Worm (Caenorhabditis elegans) whole organism, late embryonic: Measurements from ENCODE around the gene fbxa-51.

Experiments used
- C38D4.7 ChIP-seq: fragments of 200-800 bp; sonication (Bioruptor generic); optimal IDR thresholded peaks from 2 replicates; lab custom pipeline; 2018; ENCODE audit warnings: mild to moderate bottlenecking, missing genetic modification characterization, moderate library complexity, missing compliant biosample characterization
- F13H6.1 ChIP-seq: sonication (generic microtip); optimal IDR thresholded peaks from 2 replicates; lab custom pipeline; 2016; ENCODE audit warnings: missing genetic modification characterization, missing compliant biosample characterization
- K02D7.2 ChIP-seq: sonication (generic microtip); optimal IDR thresholded peaks from 2 replicates; lab custom pipeline; 2017; ENCODE audit warnings: mild to moderate bottlenecking, missing genetic modification characterization, missing compliant biosample characterization
- Y22D7AL.16 ChIP-seq: sonication (generic microtip); optimal IDR thresholded peaks from 2 replicates; lab custom pipeline; 2016; ENCODE audit warnings: missing genetic modification characterization, missing compliant biosample characterization
- ceh-18 ChIP-seq: sonication (generic microtip); optimal IDR thresholded peaks from 2 replicates; lab custom pipeline; 2016; ENCODE audit warnings: missing genetic modification characterization, missing compliant biosample characterization
- ceh-24 ChIP-seq: sonication (generic microtip); optimal IDR thresholded peaks from 2 replicates; lab custom pipeline; 2016; ENCODE audit warnings: mild to moderate bottlenecking, missing genetic modification characterization, missing compliant biosample characterization
- ceh-31 ChIP-seq: sonication (generic microtip); optimal IDR thresholded peaks from 2 replicates; lab custom pipeline; 2016; ENCODE audit warnings: missing genetic modification characterization, missing compliant biosample characterization
- ceh-34 ChIP-seq: sonication (generic microtip); optimal IDR thresholded peaks from 2 replicates; lab custom pipeline; 2016; ENCODE audit warnings: mild to moderate bottlenecking, missing genetic modification characterization, missing compliant biosample characterization
- ceh-45 ChIP-seq: fragments of 200-800 bp; sonication (Bioruptor generic); IDR thresholded peaks from 2 replicates; pipeline ENCODE4 v1.3.6; 2022; ENCODE audit warnings: missing genetic modification reagents, missing genetic modification characterization, missing compliant biosample characterization
- ceh-48 ChIP-seq: sonication (generic microtip); optimal IDR thresholded peaks from 2 replicates; lab custom pipeline; 2016; ENCODE audit warnings: missing genetic modification characterization, inconsistent platforms, missing compliant biosample characterization
- che-1 ChIP-seq: sonication (generic microtip); optimal IDR thresholded peaks from 2 replicates; lab custom pipeline; 2016; ENCODE audit warnings: mild to moderate bottlenecking, missing genetic modification characterization, missing compliant biosample characterization
- dmd-4 ChIP-seq: sonication (generic microtip); optimal IDR thresholded peaks from 2 replicates; lab custom pipeline; 2016; ENCODE audit warnings: borderline replicate concordance, missing genetic modification characterization, missing compliant biosample characterization
- elt-2 ChIP-seq: sonication (generic microtip); optimal IDR thresholded peaks from 2 replicates; lab custom pipeline; 2016; ENCODE audit warnings: missing genetic modification reagents, missing genetic modification characterization, missing compliant biosample characterization
- ets-4 ChIP-seq: sonication (generic microtip); optimal IDR thresholded peaks from 2 replicates; lab custom pipeline; 2016; ENCODE audit warnings: missing genetic modification characterization, missing compliant biosample characterization
- fax-1 ChIP-seq: sonication (generic microtip); optimal IDR thresholded peaks from 2 replicates; lab custom pipeline; 2016; ENCODE audit warnings: missing genotype, missing genetic modification characterization, missing compliant biosample characterization
- gmeb-2 ChIP-seq: sonication (generic microtip); optimal IDR thresholded peaks from 2 replicates; lab custom pipeline; 2016; ENCODE audit warnings: missing genetic modification characterization, inconsistent platforms, missing compliant biosample characterization
- hlh-13 ChIP-seq: fragments of 200-800 bp; sonication (Bioruptor generic); optimal IDR thresholded peaks from 2 replicates; lab custom pipeline; 2018; ENCODE audit warnings: mild to moderate bottlenecking, missing genetic modification characterization, missing compliant biosample characterization
- hlh-30 ChIP-seq: sonication (generic microtip); optimal IDR thresholded peaks from 2 replicates; lab custom pipeline; 2017; ENCODE audit warnings: antibody characterized with exemption, missing genetic modification characterization, missing compliant biosample characterization; ENCODE audit not compliant: insufficient read depth
- mec-3 ChIP-seq: sonication (generic microtip); optimal IDR thresholded peaks from 2 replicates; lab custom pipeline; 2016; ENCODE audit warnings: borderline replicate concordance, missing genetic modification characterization, missing compliant biosample characterization
- nfya-1 ChIP-seq: sonication (generic microtip); optimal IDR thresholded peaks from 2 replicates; lab custom pipeline; 2017; ENCODE audit warnings: missing genetic modification characterization, mild to moderate bottlenecking, missing compliant biosample characterization, antibody characterized with exemption, moderate library complexity
- nhr-11 ChIP-seq: fragments of 150-350 bp; optimal IDR thresholded peaks from 2 replicates; lab custom pipeline; 2014; ENCODE audit warnings: missing biosample characterization, missing genetic modification characterization
- nhr-232 ChIP-seq: sonication (generic microtip); optimal IDR thresholded peaks from 2 replicates; lab custom pipeline; 2016; ENCODE audit warnings: missing genetic modification characterization, missing compliant biosample characterization
- npax-4 ChIP-seq: sonication (generic microtip); optimal IDR thresholded peaks from 2 replicates; lab custom pipeline; 2016; ENCODE audit warnings: missing genetic modification characterization, missing compliant biosample characterization
- odd-2 ChIP-seq: sonication (generic microtip); optimal IDR thresholded peaks from 2 replicates; lab custom pipeline; 2017; ENCODE audit warnings: antibody characterized with exemption, mild to moderate bottlenecking, missing genetic modification characterization, missing compliant biosample characterization
- pag-3 ChIP-seq: sonication (generic microtip); optimal IDR thresholded peaks from 2 replicates; lab custom pipeline; 2016; ENCODE audit warnings: missing compliant biosample characterization, missing genetic modification characterization, borderline replicate concordance
- pha-2 ChIP-seq: sonication (generic microtip); optimal IDR thresholded peaks from 2 replicates; lab custom pipeline; 2017; ENCODE audit warnings: mild to moderate bottlenecking, missing genetic modification characterization, missing compliant biosample characterization
- pqm-1 ChIP-seq: sonication (generic microtip); optimal IDR thresholded peaks from 2 replicates; lab custom pipeline; 2016; ENCODE audit warnings: missing genetic modification characterization, missing compliant biosample characterization
- ref-2 ChIP-seq: sonication (generic microtip); optimal IDR thresholded peaks from 2 replicates; lab custom pipeline; 2016; ENCODE audit warnings: missing genetic modification characterization, missing compliant biosample characterization
- rnt-1 ChIP-seq: sonication (generic microtip); optimal IDR thresholded peaks from 2 replicates; lab custom pipeline; 2016; ENCODE audit warnings: missing genetic modification characterization, missing compliant biosample characterization
- sdc-2 ChIP-seq: sonication (generic microtip); optimal IDR thresholded peaks from 2 replicates; lab custom pipeline; 2016; ENCODE audit warnings: missing genotype, missing genetic modification characterization, missing compliant biosample characterization
- syd-9 ChIP-seq: sonication (generic microtip); optimal IDR thresholded peaks from 2 replicates; lab custom pipeline; 2016; ENCODE audit warnings: mild to moderate bottlenecking, missing genetic modification characterization, moderate library complexity, missing compliant biosample characterization
- tbx-2 ChIP-seq: sonication (generic microtip); optimal IDR thresholded peaks from 2 replicates; lab custom pipeline; 2016; ENCODE audit warnings: missing genetic modification characterization, missing compliant biosample characterization
- tbx-7 ChIP-seq: sonication (generic microtip); optimal IDR thresholded peaks from 2 replicates; lab custom pipeline; 2016; ENCODE audit warnings: missing genotype, missing genetic modification characterization, missing compliant biosample characterization
- ttx-3 ChIP-seq: sonication (generic microtip); optimal IDR thresholded peaks from 2 replicates; lab custom pipeline; 2016; ENCODE audit warnings: missing genetic modification reagents, missing genetic modification characterization, missing compliant biosample characterization
- unc-3 ChIP-seq, 2 experiments: fragments of 200-800 bp in 1 of 2; sonication (Bioruptor generic) in 1 of 2; sonication (generic microtip) in 1 of 2; conservative IDR thresholded peaks in 1 of 2; optimal IDR thresholded peaks in 1 of 2; 2 replicates each; pipeline versions ENCODE4 v1.3.6 to Lab custom; 2016 to 2022; ENCODE audit warnings: missing compliant biosample characterization in 2 of 2, missing genetic modification characterization in 2 of 2, missing genetic modification reagents in 1 of 2
- unc-42 ChIP-seq: sonication (generic microtip); optimal IDR thresholded peaks from 2 replicates; lab custom pipeline; 2016; ENCODE audit warnings: missing genotype, missing genetic modification characterization, missing compliant biosample characterization
- unc-55 ChIP-seq: sonication (generic microtip); optimal IDR thresholded peaks from 2 replicates; lab custom pipeline; 2017; ENCODE audit warnings: missing biosample characterization, missing genetic modification reagents, missing genetic modification characterization
- unc-86 ChIP-seq: sonication (generic microtip); optimal IDR thresholded peaks from 2 replicates; lab custom pipeline; 2016; ENCODE audit warnings: missing genetic modification characterization, missing compliant biosample characterization

fbxa-51 gene

DNA sequence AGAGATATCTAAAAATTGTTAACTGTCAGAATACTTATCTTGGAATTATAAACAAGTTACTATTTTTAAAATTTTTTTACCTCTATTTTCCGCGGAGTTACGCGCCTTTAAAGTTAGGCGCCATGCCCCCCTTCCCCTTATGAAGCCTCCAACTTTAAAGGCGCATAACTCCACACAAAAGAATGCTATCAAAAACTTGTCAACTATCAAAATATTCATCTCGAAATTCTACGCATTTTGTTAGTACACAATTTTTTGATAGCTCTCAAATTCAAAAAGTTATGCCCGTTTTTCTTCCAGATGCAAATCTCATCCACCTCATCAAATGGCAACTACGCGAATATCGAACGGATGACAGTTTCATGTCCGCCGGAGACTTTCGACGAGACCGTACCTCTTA is 20.9 kb downstream of the fbxa-51 start, which contains the start of gene tbc-10:
Gene tbc-10, plus strand, starts transcription at position 301 of the 400 bp plus-strand sequence.
- TF ChIP-seq Y22D7AL.16 (tag; lab: Kevin White, UChicago) = no peak
- TF ChIP-seq rnt-1 (tag; lab: Kevin White, UChicago) = no peak
- TF ChIP-seq odd-2 = no peak
- no peak for TF ChIP-seq K02D7.2
- TF ChIP-seq tbx-2 (tag; lab: Kevin White, UChicago) = no peak
- TF ChIP-seq hlh-13 (GFP tag; lab: Kevin White, UChicago) = no peak
- TF ChIP-seq pqm-1 (tag; lab: Kevin White, UChicago) = no peak
- no peak for TF ChIP-seq pag-3

DNA sequence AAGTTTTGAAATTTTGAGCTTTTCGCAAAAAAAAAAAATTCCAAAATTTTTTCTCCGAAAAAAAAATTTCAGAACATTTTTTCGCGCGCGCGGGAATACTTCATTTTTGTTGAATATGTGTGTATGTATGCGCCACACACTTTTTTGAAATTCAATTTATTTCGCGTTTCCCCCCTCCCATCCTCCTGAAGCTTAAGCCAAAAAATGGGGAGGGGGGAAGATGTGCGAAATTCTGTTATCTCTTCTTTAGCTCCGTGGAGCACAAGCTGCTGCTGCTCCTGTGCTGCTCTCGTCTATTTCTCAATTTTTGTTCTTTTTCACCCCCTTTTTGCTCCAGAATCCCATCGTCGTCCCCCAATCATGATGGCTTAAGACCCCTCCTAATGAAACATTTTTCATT is 27.5 kb downstream of the fbxa-51 start:
- TF ChIP-seq ceh-24 (tag; lab: Kevin White, UChicago) (no peak), Y22D7AL.16 (tag; lab: Kevin White, UChicago) (no peak), odd-2 (no peak), unc-42 (peak; percentile 96), ets-4 (tag; lab: Kevin White, UChicago) (no peak), elt-2 (tag; lab: Kevin White, UChicago) (no peak), C38D4.7 (GFP tag; lab: Kevin White, UChicago) (no peak), hlh-30 (tag; lab: Kevin White, UChicago) (no peak), fax-1 (tag; lab: Kevin White, UChicago) (no peak)

DNA sequence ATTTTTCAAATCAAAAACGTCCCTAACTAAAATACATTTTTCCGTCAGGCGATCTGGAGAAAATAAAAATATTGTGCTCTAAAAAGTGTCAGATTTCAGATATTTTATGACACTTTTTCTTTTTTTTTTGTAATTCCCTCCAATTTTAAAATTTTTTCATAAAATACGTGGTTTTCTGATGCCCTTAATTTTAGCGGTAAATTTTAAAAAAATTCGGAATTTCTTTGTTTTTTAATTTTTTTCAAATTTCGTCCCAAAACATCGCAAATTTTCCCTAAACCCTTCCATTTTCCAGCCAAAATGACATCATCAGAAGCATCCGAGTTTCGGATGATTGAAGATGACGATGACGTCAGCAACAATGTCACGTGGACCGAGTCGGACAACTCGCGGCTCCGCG is 29.5 kb downstream of the fbxa-51 start, which contains the start of gene trp-2:
Gene trp-2, plus strand, starts transcription at position 301 of the 400 bp plus-strand sequence.
- TF ChIP-seq ceh-18 (tag; lab: Kevin White, UChicago) = no peak
- TF ChIP-seq elt-2 (tag; lab: Kevin White, UChicago) = no peak
- no peak for TF ChIP-seq npax-4
- no peak for TF ChIP-seq fax-1 (tag; lab: Kevin White, UChicago)
- no peak for TF ChIP-seq dmd-4 (tag; lab: Kevin White, UChicago)
- TF ChIP-seq nfya-1 (tag; lab: Kevin White, UChicago) = no peak
- no peak for TF ChIP-seq gmeb-2
- no peak for TF ChIP-seq nhr-11 (tag; lab: Kevin White, UChicago)
- TF ChIP-seq ref-2 = no peak
- TF ChIP-seq nhr-232 (tag; lab: Kevin White, UChicago) = no peak
- no peak for TF ChIP-seq ttx-3 (tag; lab: Kevin White, UChicago)
- TF ChIP-seq ceh-34 = no peak
- no peak for TF ChIP-seq tbx-2 (tag; lab: Kevin White, UChicago)
- no peak for TF ChIP-seq unc-55 (GFP tag; lab: Kevin White, UChicago)
- no peak for TF ChIP-seq pha-2 (tag; lab: Kevin White, UChicago)
- TF ChIP-seq unc-42 = no peak

DNA sequence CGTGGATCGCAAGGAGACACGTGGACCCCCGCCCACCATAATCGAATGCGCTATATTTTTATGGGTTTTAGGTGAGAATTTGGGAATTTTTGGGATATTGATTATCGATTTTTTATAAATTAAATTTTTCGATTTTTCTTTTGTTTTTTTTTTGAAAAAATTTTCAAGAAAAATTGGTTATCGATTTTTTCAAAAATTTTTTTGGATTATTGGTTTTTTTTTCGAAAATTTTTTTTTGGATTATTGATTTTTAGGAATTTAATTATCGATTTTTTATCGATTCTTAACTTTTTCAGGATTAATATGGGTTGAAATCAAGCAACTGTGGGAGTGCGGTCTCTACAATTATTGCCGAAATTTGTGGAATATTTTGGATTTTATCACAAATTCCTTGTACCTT is 34.5 kb downstream of the fbxa-51 start:
- no peak for TF ChIP-seq che-1 (tag; lab: Kevin White, UChicago)
- TF ChIP-seq syd-9 (tag; lab: Kevin White, UChicago) = no peak
- no peak for TF ChIP-seq ceh-24 (tag; lab: Kevin White, UChicago)
- no peak for TF ChIP-seq ceh-31 (tag; lab: Kevin White, UChicago)

DNA sequence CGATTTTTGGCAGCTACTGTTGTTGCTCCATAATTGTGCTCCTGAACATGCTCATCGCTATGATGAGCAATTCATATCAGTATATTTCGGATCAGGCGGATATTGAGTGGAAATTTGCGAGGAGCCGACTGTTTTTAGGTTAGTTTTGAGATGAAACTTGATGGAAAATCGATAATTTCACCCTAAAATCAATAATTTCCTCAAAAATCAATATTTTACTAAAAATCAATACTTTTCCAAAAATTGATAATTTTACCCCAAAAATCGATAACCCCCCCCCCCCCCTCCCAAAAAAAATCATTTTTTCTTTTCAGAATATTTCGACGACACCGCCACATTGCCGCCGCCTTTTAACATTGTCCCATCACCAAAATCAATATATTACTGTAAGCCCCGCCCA is 36.8 kb downstream of the fbxa-51 start:
- TF ChIP-seq F13H6.1 (tag; lab: Kevin White, UChicago) (no peak), ceh-48 (tag; lab: Kevin White, UChicago) (peak; percentile 17)

DNA sequence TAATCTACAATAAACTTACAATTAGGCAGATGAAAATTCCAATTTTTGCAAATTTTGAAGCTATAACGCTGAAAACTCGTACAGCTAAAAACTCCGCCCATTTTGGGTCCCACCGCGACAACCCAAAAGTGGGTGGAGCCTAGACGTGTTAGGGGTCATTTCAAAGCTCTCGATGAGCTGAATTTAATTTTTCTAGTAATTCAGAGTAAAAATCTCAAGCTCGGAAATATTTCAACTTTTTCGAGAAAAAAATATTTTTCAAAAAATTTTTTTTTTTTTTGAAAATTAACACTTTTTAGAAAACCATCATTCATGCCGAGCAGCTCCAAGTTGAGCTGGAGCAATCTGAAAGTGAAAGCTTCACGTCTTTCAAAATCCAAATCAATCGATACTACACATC is 39.2 kb downstream of the fbxa-51 start, which contains the start of gene R06B10.7:
Gene R06B10.7, minus strand, starts transcription at position 101 of the 400 bp plus-strand sequence.
- no peak for TF ChIP-seq dmd-4 (tag; lab: Kevin White, UChicago)
- no peak for TF ChIP-seq ceh-24 (tag; lab: Kevin White, UChicago)
- TF ChIP-seq mec-3 = no peak
- TF ChIP-seq ceh-45 (GFP tag; lab: Robert Waterston, UW) = no peak
- TF ChIP-seq rnt-1 (tag; lab: Kevin White, UChicago) = no peak
- TF ChIP-seq unc-3 (GFP tag; conservative IDR thresholded peaks at IDR 0.05; lab: Robert Waterston, UW) = no peak
- no peak for TF ChIP-seq unc-3 (tag; optimal IDR thresholded peaks at IDR 0.05; lab: Kevin White, UChicago)
- no peak for TF ChIP-seq unc-86 (tag; lab: Kevin White, UChicago)
- TF ChIP-seq sdc-2 = no peak
- no peak for TF ChIP-seq odd-2
- no peak for TF ChIP-seq tbx-7 (tag; lab: Kevin White, UChicago)
- no peak for TF ChIP-seq elt-2 (tag; lab: Kevin White, UChicago)
